Fruit fly (Drosophila melanogaster) whole organism, embryonic: ENCODE measurements around the gene Ubc6.
A peak's percentile ranks its signal among the peaks of the same experiment; 100 is the strongest.

Experiments used
- BtbVII ChIP-seq: fragments of 200-800 bp; sonication (Bioruptor generic); optimal IDR thresholded peaks from 3 replicates; lab custom pipeline; 2017; ENCODE audit warnings: missing biosample characterization, mild to moderate bottlenecking, missing genetic modification characterization
- CG10565 ChIP-seq: fragments of 200-800 bp; sonication (Bioruptor generic); optimal IDR thresholded peaks from 3 replicates; lab custom pipeline; 2016; ENCODE audit warnings: missing biosample characterization, mild to moderate bottlenecking, missing genetic modification characterization
- CG11085 ChIP-seq: fragments of 200-800 bp; sonication (Bioruptor generic); IDR thresholded peaks from 2 replicates; pipeline ENCODE4 v1.3.6; 2022; ENCODE audit warnings: missing biosample characterization, missing genetic modification characterization
- CG12104 ChIP-seq: fragments of 200-800 bp; sonication (Bioruptor generic); optimal IDR thresholded peaks from 3 replicates; lab custom pipeline; 2016; ENCODE audit warnings: missing biosample characterization, missing genetic modification characterization
- CG12744 ChIP-seq: fragments of 200-800 bp; sonication (Bioruptor generic); optimal IDR thresholded peaks from 2 replicates; lab custom pipeline; 2016; ENCODE audit warnings: missing biosample characterization, missing genetic modification characterization
- CG13123 ChIP-seq: fragments of 200-800 bp; sonication (Bioruptor generic); optimal IDR thresholded peaks from 2 replicates; lab custom pipeline; 2016; ENCODE audit warnings: missing biosample characterization, missing genetic modification characterization
- CG14014 ChIP-seq: fragments of 200-800 bp; sonication (Bioruptor generic); IDR thresholded peaks from 2 replicates; pipeline ENCODE4 v1.3.6; 2022; ENCODE audit warnings: missing biosample characterization, missing genetic modification characterization
- CG15269 ChIP-seq: fragments of 200-800 bp; sonication (Bioruptor generic); optimal IDR thresholded peaks from 2 replicates; lab custom pipeline; 2018; ENCODE audit warnings: missing biosample characterization, mild to moderate bottlenecking, missing genetic modification characterization, moderate library complexity
- CG17186 ChIP-seq: fragments of 200-800 bp; sonication (Bioruptor generic); optimal IDR thresholded peaks from 3 replicates; lab custom pipeline; 2017; ENCODE audit warnings: missing biosample characterization, missing genetic modification reagents, missing genetic modification characterization
- CG17385 ChIP-seq: fragments of 200-800 bp; sonication (Bioruptor generic); optimal IDR thresholded peaks from 3 replicates; lab custom pipeline; 2018; ENCODE audit warnings: missing biosample characterization, mild to moderate bottlenecking, missing genetic modification characterization
- CG3163 ChIP-seq: fragments of 200-800 bp; sonication (Bioruptor generic); optimal IDR thresholded peaks from 3 replicates; lab custom pipeline; 2016; ENCODE audit warnings: missing biosample characterization, missing genetic modification characterization
- CG32532 ChIP-seq: fragments of 200-800 bp; sonication (Bioruptor generic); IDR thresholded peaks from 2 replicates; pipeline ENCODE4 v1.3.6; 2022; ENCODE audit warnings: missing biosample characterization, missing genetic modification characterization
- CG34376 ChIP-seq: fragments of 200-800 bp; sonication (Bioruptor generic); optimal IDR thresholded peaks from 2 replicates; lab custom pipeline; 2018; ENCODE audit warnings: missing biosample characterization, mild to moderate bottlenecking, missing genetic modification characterization
- CG3838 ChIP-seq: fragments of 200-800 bp; sonication (Bioruptor generic); optimal IDR thresholded peaks from 3 replicates; lab custom pipeline; 2016; ENCODE audit warnings: missing biosample characterization, missing genetic modification characterization
- CG42726 ChIP-seq: fragments of 200-800 bp; sonication (Bioruptor generic); IDR thresholded peaks from 2 replicates; pipeline ENCODE4 v1.3.6; 2022; ENCODE audit warnings: missing biosample characterization, missing genetic modification characterization; ENCODE audit not compliant: partially characterized antibody
- CG5245 ChIP-seq: fragments of 200-800 bp; sonication (Bioruptor generic); optimal IDR thresholded peaks from 3 replicates; lab custom pipeline; 2016; ENCODE audit warnings: missing biosample characterization, missing genetic modification characterization
- CG5953 ChIP-seq: fragments of 200-800 bp; sonication (Bioruptor generic); IDR thresholded peaks from 2 replicates; pipeline ENCODE4 v1.3.6; 2022; ENCODE audit warnings: missing biosample characterization, missing genetic modification characterization
- CG7271 ChIP-seq: fragments of 200-800 bp; sonication (Bioruptor generic); optimal IDR thresholded peaks from 2 replicates; lab custom pipeline; 2018; ENCODE audit warnings: missing biosample characterization, mild to moderate bottlenecking, missing genetic modification characterization, moderate library complexity
- CG7372 ChIP-seq: fragments of 200-800 bp; sonication (Bioruptor generic); IDR thresholded peaks from 2 replicates; pipeline ENCODE4 v1.3.6; 2022; ENCODE audit warnings: missing biosample characterization, missing genetic modification characterization
- CG7839 ChIP-seq: fragments of 200-800 bp; sonication (Bioruptor generic); optimal IDR thresholded peaks from 3 replicates; lab custom pipeline; 2018; ENCODE audit warnings: missing biosample characterization, mild to moderate bottlenecking, missing genetic modification characterization, moderate library complexity
- CG8089 ChIP-seq: fragments of 200-800 bp; sonication (Bioruptor generic); optimal IDR thresholded peaks from 3 replicates; lab custom pipeline; 2016; ENCODE audit warnings: missing biosample characterization, missing genetic modification characterization
- D19A ChIP-seq: fragments of 200-800 bp; optimal IDR thresholded peaks from 3 replicates; lab custom pipeline; 2019; ENCODE audit warnings: missing biosample characterization, mild to moderate bottlenecking, missing genetic modification characterization, moderate library complexity
- Fer1 ChIP-seq: fragments of 200-800 bp; sonication (Bioruptor generic); optimal IDR thresholded peaks from 2 replicates; lab custom pipeline; 2017; ENCODE audit warnings: missing biosample characterization, mild to moderate bottlenecking, missing genetic modification characterization
- Hmx ChIP-seq: fragments of 200-800 bp; sonication (Bioruptor generic); optimal IDR thresholded peaks from 2 replicates; lab custom pipeline; 2016; ENCODE audit warnings: missing biosample characterization, missing genetic modification characterization
- Six4 ChIP-seq: fragments of 200-800 bp; sonication (Bioruptor generic); optimal IDR thresholded peaks from 2 replicates; lab custom pipeline; 2016; ENCODE audit warnings: missing biosample characterization, missing genetic modification characterization
- amos ChIP-seq: fragments of 200-800 bp; sonication (Bioruptor generic); IDR thresholded peaks from 2 replicates; pipeline ENCODE4 v1.3.6; 2022; ENCODE audit warnings: missing biosample characterization, missing genetic modification characterization; ENCODE audit not compliant: partially characterized antibody
- ase ChIP-seq: fragments of 200-800 bp; sonication (Bioruptor generic); IDR thresholded peaks from 3 replicates; pipeline ENCODE4 v1.3.6; 2022; ENCODE audit warnings: missing biosample characterization, missing genetic modification characterization
- bsh ChIP-seq, 2 experiments: fragments of 200-800 bp; sonication (Bioruptor generic); optimal IDR thresholded peaks; 2 replicates each; lab custom pipeline; 2017 to 2018; ENCODE audit warnings: mild to moderate bottlenecking in 2 of 2, missing biosample characterization in 2 of 2, missing genetic modification characterization in 2 of 2, moderate library complexity in 1 of 2
- chm ChIP-seq: fragments of 200-800 bp; sonication (Bioruptor generic); IDR thresholded peaks from 2 replicates; pipeline ENCODE4 v1.3.6; 2022; ENCODE audit warnings: missing biosample characterization, missing genetic modification characterization
- disco-r ChIP-seq: fragments of 200-800 bp; sonication (Bioruptor generic); optimal IDR thresholded peaks from 2 replicates; lab custom pipeline; 2016; ENCODE audit warnings: missing biosample characterization, missing genetic modification characterization
- dm ChIP-seq: fragments of 200-800 bp; sonication (Bioruptor generic); optimal IDR thresholded peaks from 3 replicates; lab custom pipeline; 2016; ENCODE audit warnings: missing biosample characterization, missing genetic modification characterization
- emc ChIP-seq: fragments of 200-800 bp; sonication (Bioruptor generic); optimal IDR thresholded peaks from 2 replicates; lab custom pipeline; 2016; ENCODE audit warnings: missing biosample characterization, missing genetic modification characterization
- ewg ChIP-seq: fragments of 200-800 bp; sonication (Bioruptor generic); optimal IDR thresholded peaks from 3 replicates; lab custom pipeline; 2017; ENCODE audit warnings: mild to moderate bottlenecking, missing biosample characterization, missing genetic modification reagents, missing genetic modification characterization
- exex ChIP-seq: fragments of 200-800 bp; sonication (Bioruptor generic); optimal IDR thresholded peaks from 4 replicates; lab custom pipeline; 2018; ENCODE audit warnings: missing biosample characterization, mild to moderate bottlenecking, missing genetic modification characterization, moderate library complexity
- eyg ChIP-seq: fragments of 200-800 bp; sonication (Bioruptor generic); optimal IDR thresholded peaks from 3 replicates; lab custom pipeline; 2016; ENCODE audit warnings: missing biosample characterization, missing genetic modification characterization
- gcm ChIP-seq: fragments of 200-800 bp; sonication (Bioruptor generic); optimal IDR thresholded peaks from 2 replicates; lab custom pipeline; 2019; ENCODE audit warnings: missing biosample characterization, mild to moderate bottlenecking, missing genetic modification characterization, moderate library complexity
- gcm2 ChIP-seq: fragments of 200-800 bp; sonication (Bioruptor generic); optimal IDR thresholded peaks from 2 replicates; lab custom pipeline; 2016; ENCODE audit warnings: missing biosample characterization, missing genetic modification characterization
- hbn ChIP-seq: fragments of 200-800 bp; sonication (Bioruptor generic); IDR thresholded peaks from 2 replicates; pipeline ENCODE4 v1.3.6; 2022; ENCODE audit warnings: missing biosample characterization, missing genetic modification characterization; ENCODE audit not compliant: partially characterized antibody
- hth ChIP-seq: fragments of >200 bp; optimal IDR thresholded peaks from 2 replicates; lab custom pipeline; 2017; ENCODE audit warnings: inconsistent platforms
- jumu ChIP-seq: fragments of 200-800 bp; sonication (Bioruptor generic); optimal IDR thresholded peaks from 3 replicates; lab custom pipeline; 2016; ENCODE audit warnings: missing biosample characterization, missing genetic modification characterization
- mirr ChIP-seq: fragments of 200-800 bp; sonication (Bioruptor generic); optimal IDR thresholded peaks from 3 replicates; lab custom pipeline; 2018; ENCODE audit warnings: missing biosample characterization, mild to moderate bottlenecking, missing genetic modification characterization
- otp ChIP-seq: fragments of 200-800 bp; sonication (Bioruptor generic); IDR thresholded peaks from 3 replicates; pipeline ENCODE4, ENCODE4 v1.3.6; 2022; ENCODE audit warnings: missing biosample characterization, missing genetic modification characterization
- pb ChIP-seq: fragments of 200-800 bp; sonication (Bioruptor generic); optimal IDR thresholded peaks from 3 replicates; lab custom pipeline; 2016; ENCODE audit warnings: missing biosample characterization, missing genetic modification characterization
- pros ChIP-seq: fragments of 200-800 bp; sonication (Bioruptor generic); optimal IDR thresholded peaks from 3 replicates; lab custom pipeline; 2019; ENCODE audit warnings: missing biosample characterization, mild to moderate bottlenecking, missing genetic modification characterization, moderate library complexity
- ro ChIP-seq: fragments of 200-800 bp; sonication (Bioruptor generic); IDR thresholded peaks from 2 replicates; pipeline ENCODE4 v1.3.6; 2022; ENCODE audit warnings: missing biosample characterization, missing genetic modification characterization
- slbo ChIP-seq: fragments of 200-800 bp; sonication (Bioruptor generic); IDR thresholded peaks from 2 replicates; pipeline ENCODE4 v1.3.6; 2022; ENCODE audit warnings: missing biosample characterization, missing genetic modification characterization
- tin ChIP-seq: fragments of 200-800 bp; sonication (Bioruptor generic); optimal IDR thresholded peaks from 3 replicates; lab custom pipeline; 2016; ENCODE audit warnings: missing biosample characterization, missing genetic modification characterization
- tio ChIP-seq: fragments of 200-800 bp; sonication (Bioruptor generic); optimal IDR thresholded peaks from 2 replicates; lab custom pipeline; 2017; ENCODE audit warnings: missing biosample characterization, missing genetic modification characterization, inconsistent platforms
- vvl ChIP-seq: fragments of 200-800 bp; sonication (Bioruptor generic); IDR thresholded peaks from 2 replicates; pipeline ENCODE4 v1.3.6; 2022; ENCODE audit warnings: missing biosample characterization, missing genetic modification characterization
- wek ChIP-seq: fragments of 200-800 bp; sonication (Bioruptor generic); optimal IDR thresholded peaks from 3 replicates; lab custom pipeline; 2018; ENCODE audit warnings: missing biosample characterization, mild to moderate bottlenecking, missing genetic modification characterization, moderate library complexity
- zen2 ChIP-seq: fragments of 200-800 bp; sonication (Bioruptor generic); IDR thresholded peaks from 3 replicates; pipeline ENCODE4 v1.3.6; 2022; ENCODE audit warnings: missing biosample characterization, missing genetic modification characterization; ENCODE audit not compliant: partially characterized antibody
- zfh1 ChIP-seq: fragments of 200-800 bp; sonication (Bioruptor generic); IDR thresholded peaks from 3 replicates; pipeline ENCODE4 v1.3.6; 2022; ENCODE audit warnings: missing biosample characterization, missing genetic modification characterization

The Ubc6 gene

DNA sequence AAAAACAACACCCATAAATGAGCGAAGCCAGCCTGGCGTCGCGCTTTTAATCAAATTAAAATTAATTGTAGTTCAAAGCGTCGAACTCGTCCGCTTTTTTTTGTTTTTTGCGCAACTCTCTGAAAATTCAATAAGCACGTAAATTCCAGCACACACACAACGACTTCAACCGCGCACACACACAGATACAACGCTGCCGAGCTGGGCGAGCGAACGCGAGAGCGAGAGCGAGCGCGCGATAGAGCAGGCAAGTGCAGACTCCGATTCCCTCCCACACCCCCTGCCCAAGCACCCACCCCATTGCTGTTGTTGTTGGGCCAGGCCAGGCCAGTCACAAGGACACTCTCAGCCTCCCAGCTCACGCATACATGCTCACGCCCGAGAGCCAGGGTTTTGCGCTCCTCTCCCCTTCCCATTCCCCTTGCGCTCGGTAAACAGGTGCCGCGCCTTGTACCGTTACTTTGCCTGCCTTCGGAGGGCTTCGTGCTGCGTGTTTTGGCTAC, 41.6 kb downstream of the Ubc6 start (continued):
- TF ChIP-seq ro (no peak), mirr (peak; percentile 52), CG17186 (no peak), chm (no peak), Hmx (GFP tag; lab: Kevin White, UChicago) (no peak), CG7372 (no peak), amos (GFP tag; lab: Robert Waterston, UW) (peak; percentile 39; the same call in 1 of the 2 replicates), CG10565 (GFP tag; lab: Kevin White, UChicago) (no peak), CG8089 (no peak), CG13123 (GFP tag; lab: Kevin White, UChicago) (no peak), pb (no peak), wek (GFP tag; lab: Kevin White, UChicago) (no peak), CG5245 (GFP tag; lab: Kevin White, UChicago) (no peak), CG12104 (GFP tag; lab: Kevin White, UChicago) (no peak), tio (no peak), CG3838 (no peak), hbn (GFP tag; lab: Robert Waterston, UW) (no peak; the same call in 1 of the 2 replicates), zen2 (GFP tag; lab: Robert Waterston, UW) (no peak), CG15269 (tag; lab: Kevin White, UChicago) (no peak), CG11085 (GFP tag; lab: Robert Waterston, UW) (no peak), Six4 (no peak), CG12744 (GFP tag; lab: Kevin White, UChicago) (no peak), otp (GFP tag; lab: Robert Waterston, UW) (0 out of 3 replicates have a peak, but pooled peaks have one; percentile 29), emc (GFP tag; lab: Kevin White, UChicago) (no peak), CG7271 (tag; lab: Kevin White, UChicago) (no peak), zfh1 (GFP tag; lab: Robert Waterston, UW) (no peak), Fer1 (GFP tag; lab: Kevin White, UChicago) (peak; percentile 28), hth (no peak), ase (GFP tag; lab: Robert Waterston, UW) (no peak), gcm2 (no peak), dm (GFP tag; lab: Kevin White, UChicago) (no peak), CG17385 (GFP tag; lab: Kevin White, UChicago) (no peak), eyg (GFP tag; lab: Kevin White, UChicago) (no peak), exex (tag; lab: Kevin White, UChicago) (no peak), ewg (GFP tag; lab: Kevin White, UChicago) (peak; percentile 24), vvl (GFP tag; lab: Robert Waterston, UW) (no peak), D19A (tag; lab: Kevin White, UChicago) (no peak), slbo (GFP tag; lab: Robert Waterston, UW) (no peak), CG5953 (GFP tag; lab: Robert Waterston, UW) (0 out of 2 replicates have a peak, but pooled peaks have one; percentile 17), CG42726 (no peak), bsh (GFP tag; optimal IDR thresholded peaks at IDR 0.05; lab: Kevin White, UChicago) (no peak), CG32532 (0 out of 2 replicates have a peak, but pooled peaks have one; percentile 7), CG3163 (GFP tag; lab: Kevin White, UChicago) (no peak), tin (no peak), CG14014 (GFP tag; lab: Robert Waterston, UW) (no peak), disco-r (GFP tag; lab: Kevin White, UChicago) (no peak), pros (GFP tag; lab: Kevin White, UChicago) (no peak), CG7839 (tag; lab: Kevin White, UChicago) (no peak), gcm (GFP tag; lab: Kevin White, UChicago) (no peak), CG34376 (no peak), jumu (GFP tag; lab: Kevin White, UChicago) (no peak), BtbVII (GFP tag; lab: Kevin White, UChicago) (peak; percentile 6)
